Worm (Caenorhabditis elegans): Measurements from ENCODE around the gene F33D4.6.

DNA sequence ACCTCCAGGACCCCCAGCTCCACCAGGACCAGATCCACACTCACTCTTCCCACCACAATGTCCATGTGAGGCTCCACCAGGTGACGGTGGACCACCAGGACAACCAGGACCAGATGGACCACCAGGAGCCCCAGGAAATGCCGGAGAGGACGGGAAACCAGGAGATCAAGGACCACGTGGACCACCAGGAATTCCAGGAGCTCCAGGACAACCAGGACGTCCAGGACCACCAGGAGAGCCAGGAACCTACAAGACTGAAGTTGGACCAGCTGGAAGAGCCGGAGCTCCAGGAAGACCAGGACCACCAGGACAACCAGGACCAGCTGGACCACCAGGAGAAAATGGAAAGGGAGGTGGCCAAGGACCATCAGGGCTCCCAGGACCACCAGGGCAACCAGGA, 36.3 kb upstream of the F33D4.6 start:
- TF ChIP-seq ama-1 (optimal IDR thresholded peaks at IDR 0.05) (no peak), aly-1 (tag; optimal IDR thresholded peaks at IDR 0.05) (no peak)
